Worm (Caenorhabditis elegans) whole organism, late embryonic: Measurements from ENCODE around the gene B0303.16.
A peak's percentile ranks its signal among the peaks of the same experiment; 100 is the strongest.

Experiments used
- C38D4.7 ChIP-seq: fragments of 200-800 bp; sonication (Bioruptor generic); optimal IDR thresholded peaks from 2 replicates; lab custom pipeline; 2018; ENCODE audit warnings: mild to moderate bottlenecking, missing genetic modification characterization, moderate library complexity, missing compliant biosample characterization
- F13H6.1 ChIP-seq: sonication (generic microtip); optimal IDR thresholded peaks from 2 replicates; lab custom pipeline; 2016; ENCODE audit warnings: missing genetic modification characterization, missing compliant biosample characterization
- T23F11.4 ChIP-seq: fragments of 200-800 bp; sonication (Bioruptor generic); optimal IDR thresholded peaks from 2 replicates; lab custom pipeline; 2018; ENCODE audit warnings: mild to moderate bottlenecking, missing genetic modification characterization, missing compliant biosample characterization
- ceh-14 ChIP-seq: sonication (generic microtip); optimal IDR thresholded peaks from 2 replicates; lab custom pipeline; 2016; ENCODE audit warnings: missing genotype, missing genetic modification characterization, missing compliant biosample characterization
- ceh-18 ChIP-seq: sonication (generic microtip); optimal IDR thresholded peaks from 2 replicates; lab custom pipeline; 2016; ENCODE audit warnings: missing genetic modification characterization, missing compliant biosample characterization
- ceh-22 ChIP-seq: sonication (generic microtip); optimal IDR thresholded peaks from 2 replicates; lab custom pipeline; 2017; ENCODE audit warnings: missing biosample characterization, missing genetic modification characterization
- ceh-24 ChIP-seq: sonication (generic microtip); optimal IDR thresholded peaks from 2 replicates; lab custom pipeline; 2016; ENCODE audit warnings: mild to moderate bottlenecking, missing genetic modification characterization, missing compliant biosample characterization
- ceh-31 ChIP-seq: sonication (generic microtip); optimal IDR thresholded peaks from 2 replicates; lab custom pipeline; 2016; ENCODE audit warnings: missing genetic modification characterization, missing compliant biosample characterization
- ceh-48 ChIP-seq: sonication (generic microtip); optimal IDR thresholded peaks from 2 replicates; lab custom pipeline; 2016; ENCODE audit warnings: missing genetic modification characterization, inconsistent platforms, missing compliant biosample characterization
- ceh-9 ChIP-seq: sonication (generic microtip); optimal IDR thresholded peaks from 2 replicates; lab custom pipeline; 2016; ENCODE audit warnings: mild to moderate bottlenecking, missing genetic modification characterization, inconsistent platforms, missing compliant biosample characterization
- dmd-4 ChIP-seq: sonication (generic microtip); optimal IDR thresholded peaks from 2 replicates; lab custom pipeline; 2016; ENCODE audit warnings: borderline replicate concordance, missing genetic modification characterization, missing compliant biosample characterization
- elt-2 ChIP-seq: sonication (generic microtip); optimal IDR thresholded peaks from 2 replicates; lab custom pipeline; 2016; ENCODE audit warnings: missing genetic modification reagents, missing genetic modification characterization, missing compliant biosample characterization
- fkh-10 ChIP-seq: fragments of 150-350 bp; optimal IDR thresholded peaks from 2 replicates; lab custom pipeline; 2014; ENCODE audit warnings: missing biosample characterization, missing genetic modification reagents, missing genetic modification characterization
- hlh-13 ChIP-seq: fragments of 200-800 bp; sonication (Bioruptor generic); optimal IDR thresholded peaks from 2 replicates; lab custom pipeline; 2018; ENCODE audit warnings: mild to moderate bottlenecking, missing genetic modification characterization, missing compliant biosample characterization
- hlh-15 ChIP-seq: sonication (generic microtip); optimal IDR thresholded peaks from 2 replicates; lab custom pipeline; 2016; ENCODE audit warnings: missing genetic modification characterization, missing compliant biosample characterization
- hlh-30 ChIP-seq: sonication (generic microtip); optimal IDR thresholded peaks from 2 replicates; lab custom pipeline; 2017; ENCODE audit warnings: antibody characterized with exemption, missing genetic modification characterization, missing compliant biosample characterization; ENCODE audit not compliant: insufficient read depth
- hlh-6 ChIP-seq: sonication (generic microtip); optimal IDR thresholded peaks from 2 replicates; lab custom pipeline; 2016; ENCODE audit warnings: missing genotype, missing genetic modification characterization, missing compliant biosample characterization
- hlh-8 ChIP-seq: sonication (generic microtip); optimal IDR thresholded peaks from 2 replicates; lab custom pipeline; 2016; ENCODE audit warnings: missing genotype, missing genetic modification characterization, missing compliant biosample characterization
- lim-6 ChIP-seq: sonication (generic microtip); optimal IDR thresholded peaks from 2 replicates; lab custom pipeline; 2016; ENCODE audit warnings: missing genetic modification characterization, missing compliant biosample characterization
- madf-2 ChIP-seq: sonication (generic microtip); optimal IDR thresholded peaks from 2 replicates; lab custom pipeline; 2017; ENCODE audit warnings: missing genetic modification characterization, missing compliant biosample characterization
- mec-3 ChIP-seq: sonication (generic microtip); optimal IDR thresholded peaks from 2 replicates; lab custom pipeline; 2016; ENCODE audit warnings: borderline replicate concordance, missing genetic modification characterization, missing compliant biosample characterization
- nfya-1 ChIP-seq: sonication (generic microtip); optimal IDR thresholded peaks from 2 replicates; lab custom pipeline; 2017; ENCODE audit warnings: missing genetic modification characterization, mild to moderate bottlenecking, missing compliant biosample characterization, antibody characterized with exemption, moderate library complexity
- nhr-232 ChIP-seq: sonication (generic microtip); optimal IDR thresholded peaks from 2 replicates; lab custom pipeline; 2016; ENCODE audit warnings: missing genetic modification characterization, missing compliant biosample characterization
- npax-4 ChIP-seq: sonication (generic microtip); optimal IDR thresholded peaks from 2 replicates; lab custom pipeline; 2016; ENCODE audit warnings: missing genetic modification characterization, missing compliant biosample characterization
- odd-2 ChIP-seq: sonication (generic microtip); optimal IDR thresholded peaks from 2 replicates; lab custom pipeline; 2017; ENCODE audit warnings: antibody characterized with exemption, mild to moderate bottlenecking, missing genetic modification characterization, missing compliant biosample characterization
- pag-3 ChIP-seq: sonication (generic microtip); optimal IDR thresholded peaks from 2 replicates; lab custom pipeline; 2016; ENCODE audit warnings: missing compliant biosample characterization, missing genetic modification characterization, borderline replicate concordance
- pat-9 ChIP-seq: fragments of 200-800 bp; sonication (Bioruptor generic); optimal IDR thresholded peaks from 2 replicates; lab custom pipeline; 2018; ENCODE audit warnings: mild to moderate bottlenecking, missing genetic modification characterization, moderate library complexity, missing compliant biosample characterization
- pha-2 ChIP-seq: sonication (generic microtip); optimal IDR thresholded peaks from 2 replicates; lab custom pipeline; 2017; ENCODE audit warnings: mild to moderate bottlenecking, missing genetic modification characterization, missing compliant biosample characterization
- pha-4 ChIP-seq: fragments of 150-350 bp; optimal IDR thresholded peaks from 2 replicates; lab custom pipeline; 2018; ENCODE audit warnings: missing biosample characterization, missing genetic modification reagents, missing genetic modification characterization
- pqm-1 ChIP-seq: sonication (generic microtip); optimal IDR thresholded peaks from 2 replicates; lab custom pipeline; 2016; ENCODE audit warnings: missing genetic modification characterization, missing compliant biosample characterization
- pros-1 ChIP-seq: fragments of 150-350 bp; optimal IDR thresholded peaks from 2 replicates; lab custom pipeline; 2014; ENCODE audit warnings: missing biosample characterization, missing genetic modification reagents, missing genetic modification characterization
- ref-2 ChIP-seq: sonication (generic microtip); optimal IDR thresholded peaks from 2 replicates; lab custom pipeline; 2016; ENCODE audit warnings: missing genetic modification characterization, missing compliant biosample characterization
- sox-2 ChIP-seq: fragments of 200-800 bp; sonication (Bioruptor generic); IDR thresholded peaks from 2 replicates; pipeline ENCODE4 v1.3.6; 2022; ENCODE audit warnings: missing genetic modification reagents, missing genetic modification characterization, missing compliant biosample characterization
- syd-9 ChIP-seq: sonication (generic microtip); optimal IDR thresholded peaks from 2 replicates; lab custom pipeline; 2016; ENCODE audit warnings: mild to moderate bottlenecking, missing genetic modification characterization, moderate library complexity, missing compliant biosample characterization
- tbx-2 ChIP-seq: sonication (generic microtip); optimal IDR thresholded peaks from 2 replicates; lab custom pipeline; 2016; ENCODE audit warnings: missing genetic modification characterization, missing compliant biosample characterization
- tbx-7 ChIP-seq: sonication (generic microtip); optimal IDR thresholded peaks from 2 replicates; lab custom pipeline; 2016; ENCODE audit warnings: missing genotype, missing genetic modification characterization, missing compliant biosample characterization
- unc-55 ChIP-seq: sonication (generic microtip); optimal IDR thresholded peaks from 2 replicates; lab custom pipeline; 2017; ENCODE audit warnings: missing biosample characterization, missing genetic modification reagents, missing genetic modification characterization
- unc-86 ChIP-seq: sonication (generic microtip); optimal IDR thresholded peaks from 2 replicates; lab custom pipeline; 2016; ENCODE audit warnings: missing genetic modification characterization, missing compliant biosample characterization
- zip-5 ChIP-seq: sonication (generic microtip); optimal IDR thresholded peaks from 2 replicates; lab custom pipeline; 2016; ENCODE audit warnings: missing genetic modification characterization, missing compliant biosample characterization
- ztf-16 ChIP-seq: sonication (generic microtip); optimal IDR thresholded peaks from 2 replicates; lab custom pipeline; 2017; ENCODE audit warnings: missing genetic modification characterization, missing compliant biosample characterization

The B0303.16 gene

ce11 chrIII:8663143-8663542 is 41.7 kb upstream of the B0303.16 start:
- TF ChIP-seq pros-1 (tag; lab: Kevin White, UChicago) = peak; percentile 49
- TF ChIP-seq ceh-24 (tag; lab: Kevin White, UChicago) = no peak

- TF ChIP-seq nfya-1 (tag; lab: Kevin White, UChicago) (no peak), hlh-30 (tag; lab: Kevin White, UChicago) (peak; percentile 21)
- TF ChIP-seq, all 69 proteins: peak for 1
Measured at ce11 chrIII:8664897-8665388, 39.9 kb upstream of the B0303.16 start, which contains the start of gene F22B7.1. Gene F22B7.1, plus strand, starts transcription at chrIII:8665338.

ce11 chrIII:8667382-8667781 is 37.5 kb upstream of the B0303.16 start, which contains the start of gene dpy-19:
Gene dpy-19, minus strand, starts transcription at chrIII:8667482.
- no peak for TF ChIP-seq nhr-232 (tag; lab: Kevin White, UChicago)
- no peak for TF ChIP-seq hlh-30 (tag; lab: Kevin White, UChicago)
- no peak for TF ChIP-seq hlh-6 (tag; lab: Kevin White, UChicago)
- TF ChIP-seq tbx-7 (tag; lab: Kevin White, UChicago) = no peak
- TF ChIP-seq, all 69 proteins: peak for 0

- TF ChIP-seq fkh-10 (GFP tag; lab: Kevin White, UChicago) (no peak), unc-55 (GFP tag; lab: Kevin White, UChicago) (peak; percentile 11)
- TF ChIP-seq, all 69 proteins: peak for 1
Measured at ce11 chrIII:8668717-8669116, 36.1 kb upstream of the B0303.16 start.

- TF ChIP-seq pag-3 (no peak), tbx-2 (tag; lab: Kevin White, UChicago) (no peak), C38D4.7 (GFP tag; lab: Kevin White, UChicago) (no peak), mec-3 (tag; lab: Kevin White, UChicago) (no peak), pha-2 (tag; lab: Kevin White, UChicago) (no peak), sox-2 (no peak), lim-6 (tag; lab: Kevin White, UChicago) (no peak), ceh-14 (no peak), syd-9 (tag; lab: Kevin White, UChicago) (no peak), fkh-10 (GFP tag; lab: Kevin White, UChicago) (no peak), odd-2 (no peak), ceh-9 (tag; lab: Kevin White, UChicago) (no peak), elt-2 (tag; lab: Kevin White, UChicago) (no peak), unc-86 (tag; lab: Kevin White, UChicago) (no peak), ceh-22 (no peak), pha-4 (tag; lab: Kevin White, UChicago) (no peak)
- TF ChIP-seq, all 69 proteins: peak for 0
Measured at ce11 chrIII:8674980-8675485, 29.8 kb upstream of the B0303.16 start, which contains the start of gene pgl-2. Gene pgl-2, minus strand, starts transcription at chrIII:8675435.

- TF ChIP-seq F13H6.1 (tag; lab: Kevin White, UChicago) (peak; percentile 85), hlh-13 (GFP tag; lab: Kevin White, UChicago) (peak; percentile 95), pha-2 (tag; lab: Kevin White, UChicago) (peak; percentile 93), ceh-18 (tag; lab: Kevin White, UChicago) (peak; percentile 90), ceh-9 (tag; lab: Kevin White, UChicago) (peak; percentile 83), pag-3 (peak; percentile 77), ceh-48 (peak; percentile 84), pqm-1 (peak; percentile 50), hlh-6 (tag; lab: Kevin White, UChicago) (peak; percentile 97), npax-4 (peak; percentile 81), mec-3 (tag; lab: Kevin White, UChicago) (peak; percentile 90), nhr-232 (tag; lab: Kevin White, UChicago) (peak; percentile 86), unc-86 (tag; lab: Kevin White, UChicago) (peak; percentile 93), T23F11.4 (GFP tag; lab: Kevin White, UChicago) (peak; percentile 94), zip-5 (tag; lab: Kevin White, UChicago) (peak; percentile 88), hlh-8 (tag; lab: Kevin White, UChicago) (peak; percentile 77), sox-2 (peak; percentile 86), madf-2 (tag; lab: Kevin White, UChicago) (peak; percentile 94), ref-2 (tag; lab: Kevin White, UChicago) (peak; percentile 93), ztf-16 (peak; percentile 93), hlh-15 (tag; lab: Kevin White, UChicago) (peak; percentile 92), ceh-31 (tag; lab: Kevin White, UChicago) (peak; percentile 73), dmd-4 (tag; lab: Kevin White, UChicago) (peak; percentile 91), pat-9 (tag; lab: Kevin White, UChicago) (peak; percentile 93)
Measured at ce11 chrIII:8678371-8678770, 26.5 kb upstream of the B0303.16 start.
